Fruit fly (Drosophila melanogaster) whole organism, embryonic: ENCODE results near the gene Nmt.

Source experiments
- CG10147 ChIP-seq: fragments of 200-800 bp; sonication (Bioruptor generic); optimal IDR thresholded peaks from 2 replicates; lab custom pipeline; 2019; ENCODE audit warnings: missing biosample characterization, mild to moderate bottlenecking, missing genetic modification characterization, moderate library complexity
- CG12219 ChIP-seq: fragments of 200-800 bp; sonication (Bioruptor generic); optimal IDR thresholded peaks from 3 replicates; lab custom pipeline; 2018; ENCODE audit warnings: missing biosample characterization, mild to moderate bottlenecking, missing genetic modification characterization
- CG12391 ChIP-seq: fragments of 200-800 bp; sonication (Bioruptor generic); optimal IDR thresholded peaks from 3 replicates; lab custom pipeline; 2018; ENCODE audit warnings: missing biosample characterization, mild to moderate bottlenecking, missing genetic modification characterization, moderate library complexity
- CG12744 ChIP-seq: fragments of 200-800 bp; sonication (Bioruptor generic); optimal IDR thresholded peaks from 2 replicates; lab custom pipeline; 2016; ENCODE audit warnings: missing biosample characterization, missing genetic modification characterization
- CG13775 ChIP-seq: fragments of 200-800 bp; sonication (Bioruptor generic); optimal IDR thresholded peaks from 3 replicates; lab custom pipeline; 2017; ENCODE audit warnings: missing biosample characterization, mild to moderate bottlenecking, missing genetic modification characterization
- CG15601 ChIP-seq: fragments of 200-800 bp; sonication (Bioruptor generic); optimal IDR thresholded peaks from 3 replicates; lab custom pipeline; 2019; ENCODE audit warnings: missing biosample characterization, mild to moderate bottlenecking, missing genetic modification characterization, moderate library complexity
- CG2199 ChIP-seq: fragments of 200-800 bp; sonication (Bioruptor generic); IDR thresholded peaks from 3 replicates; pipeline ENCODE4 v1.3.6; 2022; ENCODE audit warnings: missing biosample characterization, missing genetic modification characterization
- CG30431 ChIP-seq: fragments of 200-800 bp; sonication (Bioruptor generic); optimal IDR thresholded peaks from 2 replicates; lab custom pipeline; 2017; ENCODE audit warnings: missing biosample characterization, missing genetic modification characterization
- CG31388 ChIP-seq: fragments of 200-800 bp; sonication (Bioruptor generic); optimal IDR thresholded peaks from 2 replicates; lab custom pipeline; 2016; ENCODE audit warnings: missing biosample characterization, missing genetic modification characterization
- CG31441 ChIP-seq: fragments of 200-800 bp; sonication (Bioruptor generic); IDR thresholded peaks from 2 replicates; pipeline ENCODE4 v1.3.6; 2022; ENCODE audit warnings: missing biosample characterization, missing genetic modification characterization
- CG3281 ChIP-seq: fragments of 200-800 bp; sonication (Bioruptor generic); optimal IDR thresholded peaks from 3 replicates; lab custom pipeline; 2017; ENCODE audit warnings: missing biosample characterization, mild to moderate bottlenecking, missing genetic modification characterization
- CG34224 ChIP-seq: fragments of 200-800 bp; sonication (Bioruptor generic); IDR thresholded peaks from 3 replicates; pipeline ENCODE4 v1.3.6; 2022; ENCODE audit warnings: missing biosample characterization, missing genetic modification characterization; ENCODE audit not compliant: partially characterized antibody
- CG3838 ChIP-seq: fragments of 200-800 bp; sonication (Bioruptor generic); optimal IDR thresholded peaks from 3 replicates; lab custom pipeline; 2016; ENCODE audit warnings: missing biosample characterization, missing genetic modification characterization
- CG5245 ChIP-seq: fragments of 200-800 bp; sonication (Bioruptor generic); optimal IDR thresholded peaks from 3 replicates; lab custom pipeline; 2016; ENCODE audit warnings: missing biosample characterization, missing genetic modification characterization
- CG7372 ChIP-seq: fragments of 200-800 bp; sonication (Bioruptor generic); IDR thresholded peaks from 2 replicates; pipeline ENCODE4 v1.3.6; 2022; ENCODE audit warnings: missing biosample characterization, missing genetic modification characterization
- CG8359 ChIP-seq: fragments of 200-800 bp; sonication (Bioruptor generic); optimal IDR thresholded peaks from 2 replicates; lab custom pipeline; 2017; ENCODE audit warnings: missing biosample characterization, mild to moderate bottlenecking, missing genetic modification characterization, borderline replicate concordance
- CG8924 ChIP-seq: fragments of 200-800 bp; optimal IDR thresholded peaks from 3 replicates; lab custom pipeline; 2019; ENCODE audit warnings: missing biosample characterization, mild to moderate bottlenecking, missing genetic modification characterization, moderate library complexity
- CG8944 ChIP-seq: fragments of 200-800 bp; sonication (Bioruptor generic); optimal IDR thresholded peaks from 3 replicates; lab custom pipeline; 2016; ENCODE audit warnings: missing biosample characterization, missing genetic modification characterization
- CrebB ChIP-seq: fragments of 200-800 bp; sonication (Bioruptor generic); optimal IDR thresholded peaks from 3 replicates; lab custom pipeline; 2018; ENCODE audit warnings: missing biosample characterization, mild to moderate bottlenecking, missing genetic modification characterization
- E2f1 ChIP-seq: fragments of 200-800 bp; sonication (Bioruptor generic); IDR thresholded peaks from 2 replicates; pipeline ENCODE4 v1.3.6; 2022; ENCODE audit warnings: missing biosample characterization, missing genetic modification characterization
- Eip74EF ChIP-seq, 2 experiments: fragments of 200-800 bp in 1 of 2; fragments of >200 bp in 1 of 2; sonication (Bioruptor generic) in 1 of 2; optimal IDR thresholded peaks; 2 replicates each; lab custom pipeline; 2017 to 2019; ENCODE audit warnings: missing biosample characterization in 2 of 2, missing genetic modification characterization in 2 of 2, mild to moderate bottlenecking in 1 of 2, moderate library complexity in 1 of 2
- Fer3 ChIP-seq: fragments of 200-800 bp; sonication (Bioruptor generic); optimal IDR thresholded peaks from 2 replicates; lab custom pipeline; 2018; ENCODE audit warnings: missing biosample characterization, mild to moderate bottlenecking, missing genetic modification characterization, moderate library complexity
- Jarid2 ChIP-seq: fragments of 200-800 bp; sonication (Bioruptor generic); optimal IDR thresholded peaks from 3 replicates; lab custom pipeline; 2017; ENCODE audit warnings: mild to moderate bottlenecking, missing biosample characterization, missing genetic modification reagents, missing genetic modification characterization
- Kr ChIP-seq: fragments of 200-800 bp; sonication (Bioruptor generic); optimal IDR thresholded peaks from 2 replicates; lab custom pipeline; 2017; ENCODE audit warnings: missing biosample characterization, mild to moderate bottlenecking, missing genetic modification characterization
- MTF-1 ChIP-seq: fragments of 200-800 bp; sonication (Bioruptor generic); optimal IDR thresholded peaks from 2 replicates; lab custom pipeline; 2018; ENCODE audit warnings: missing biosample characterization, mild to moderate bottlenecking, missing genetic modification characterization, borderline replicate concordance
- Mes4 ChIP-seq: fragments of 200-800 bp; sonication (Bioruptor generic); optimal IDR thresholded peaks from 2 replicates; lab custom pipeline; 2016; ENCODE audit warnings: missing biosample characterization, missing genetic modification characterization
- Nf-YC ChIP-seq: fragments of 200-800 bp; optimal IDR thresholded peaks from 3 replicates; lab custom pipeline; 2019; ENCODE audit warnings: missing biosample characterization, mild to moderate bottlenecking, missing genetic modification characterization, moderate library complexity
- Sox102F ChIP-seq: fragments of 200-800 bp; sonication (Bioruptor generic); optimal IDR thresholded peaks from 2 replicates; lab custom pipeline; 2018; ENCODE audit warnings: missing biosample characterization, mild to moderate bottlenecking, missing genetic modification characterization, moderate library complexity
- Ssrp ChIP-seq: fragments of 200-800 bp; sonication (Bioruptor generic); optimal IDR thresholded peaks from 2 replicates; lab custom pipeline; 2018; ENCODE audit warnings: missing biosample characterization, mild to moderate bottlenecking, missing genetic modification characterization, moderate library complexity
- bigmax ChIP-seq: fragments of 200-800 bp; sonication (Bioruptor generic); optimal IDR thresholded peaks from 2 replicates; lab custom pipeline; 2018; ENCODE audit warnings: missing biosample characterization, mild to moderate bottlenecking, missing genetic modification characterization
- cg ChIP-seq: fragments of 200-800 bp; sonication (Bioruptor generic); optimal IDR thresholded peaks from 3 replicates; lab custom pipeline; 2019; ENCODE audit warnings: missing biosample characterization, mild to moderate bottlenecking, missing genetic modification characterization, moderate library complexity
- dati ChIP-seq: fragments of 200-800 bp; sonication (Bioruptor generic); IDR thresholded peaks from 2 replicates; pipeline ENCODE4 v1.3.6; 2022; ENCODE audit warnings: missing biosample characterization, missing genetic modification characterization
- en ChIP-seq: fragments of 200-800 bp; sonication (Bioruptor generic); optimal IDR thresholded peaks from 2 replicates; lab custom pipeline; 2016; ENCODE audit warnings: missing biosample characterization, missing genetic modification characterization
- esg ChIP-seq: fragments of 200-800 bp; sonication (Bioruptor generic); conservative IDR thresholded peaks from 2 replicates; pipeline ENCODE4 v1.3.6; 2022; ENCODE audit warnings: missing biosample characterization, missing genetic modification characterization
- fd64A ChIP-seq: fragments of 200-800 bp; sonication (Bioruptor generic); optimal IDR thresholded peaks from 3 replicates; lab custom pipeline; 2018; ENCODE audit warnings: missing biosample characterization, mild to moderate bottlenecking, missing genetic modification characterization
- ham ChIP-seq: fragments of 200-800 bp; sonication (Bioruptor generic); IDR thresholded peaks from 2 replicates; pipeline ENCODE4 v1.3.6; 2022; ENCODE audit warnings: missing biosample characterization, missing genetic modification characterization
- kay ChIP-seq: fragments of 200-800 bp; sonication (Bioruptor generic); optimal IDR thresholded peaks from 2 replicates; lab custom pipeline; 2016; ENCODE audit warnings: missing biosample characterization, missing genetic modification characterization
- knrl ChIP-seq: fragments of 200-800 bp; sonication (Bioruptor generic); IDR thresholded peaks from 3 replicates; pipeline ENCODE4 v1.3.6; 2022; ENCODE audit warnings: missing biosample characterization, missing genetic modification characterization; ENCODE audit not compliant: partially characterized antibody
- mld ChIP-seq: fragments of 200-800 bp; sonication (Bioruptor generic); IDR thresholded peaks from 3 replicates; pipeline ENCODE4 v1.3.6; 2022; ENCODE audit warnings: missing biosample characterization, missing genetic modification characterization; ENCODE audit not compliant: partially characterized antibody
- pita ChIP-seq: fragments of 200-800 bp; sonication (Bioruptor generic); optimal IDR thresholded peaks from 2 replicates; lab custom pipeline; 2017; ENCODE audit warnings: missing biosample characterization, mild to moderate bottlenecking, missing genetic modification characterization
- pzg ChIP-seq: fragments of 200-800 bp; sonication (Bioruptor generic); optimal IDR thresholded peaks from 3 replicates; lab custom pipeline; 2018; ENCODE audit warnings: missing biosample characterization, mild to moderate bottlenecking, missing genetic modification characterization, moderate library complexity
- scrt ChIP-seq: fragments of 200-800 bp; sonication (Bioruptor generic); optimal IDR thresholded peaks from 2 replicates; lab custom pipeline; 2018; ENCODE audit warnings: missing biosample characterization, mild to moderate bottlenecking, missing genetic modification characterization, moderate library complexity
- sim ChIP-seq: fragments of 200-800 bp; sonication (Bioruptor generic); IDR thresholded peaks from 2 replicates; pipeline ENCODE4 v1.3.6; 2022; ENCODE audit warnings: missing biosample characterization, missing genetic modification characterization
- slou ChIP-seq: fragments of 200-800 bp; sonication (Bioruptor generic); optimal IDR thresholded peaks from 3 replicates; lab custom pipeline; 2016; ENCODE audit warnings: missing biosample characterization, missing genetic modification characterization
- so ChIP-seq: fragments of 200-800 bp; sonication (Bioruptor generic); IDR thresholded peaks from 3 replicates; pipeline ENCODE4 v1.3.6; 2022; ENCODE audit warnings: missing biosample characterization, missing genetic modification characterization
- tna ChIP-seq: fragments of 200-800 bp; sonication (Bioruptor generic); IDR thresholded peaks from 2 replicates; pipeline ENCODE4 v1.3.6; 2022; ENCODE audit warnings: missing biosample characterization, missing genetic modification characterization; ENCODE audit not compliant: partially characterized antibody
- toy ChIP-seq: fragments of 200-800 bp; sonication (Bioruptor generic); IDR thresholded peaks from 2 replicates; pipeline ENCODE4 v1.3.6; 2022; ENCODE audit warnings: missing biosample characterization, missing genetic modification characterization
- zen ChIP-seq: fragments of 200-800 bp; sonication (Bioruptor generic); optimal IDR thresholded peaks from 3 replicates; lab custom pipeline; 2018; ENCODE audit warnings: missing biosample characterization, mild to moderate bottlenecking, missing genetic modification characterization, moderate library complexity

The Nmt gene

dm6 chr3L:8153206-8153996, 24.8 kb downstream of the Nmt start (continued):
- no peak for TF ChIP-seq Kr (GFP tag; lab: Kevin White, UChicago)
- no peak for TF ChIP-seq kay (GFP tag; lab: Kevin White, UChicago)
- peak; percentile 56 for TF ChIP-seq Ssrp
- no peak for TF ChIP-seq CrebB (tag; lab: Kevin White, UChicago)
- TF ChIP-seq CG34224 (GFP tag; lab: Robert Waterston, UW) = no peak
- TF ChIP-seq CG13775 (GFP tag; lab: Kevin White, UChicago) = peak; percentile 2
- no peak for TF ChIP-seq dati (GFP tag; lab: Robert Waterston, UW)
- TF ChIP-seq pita (GFP tag; lab: Kevin White, UChicago) = no peak
- TF ChIP-seq CG31388 = no peak
- TF ChIP-seq Mes4 (GFP tag; lab: Kevin White, UChicago) = peak; percentile 34
- peak; percentile 42 for TF ChIP-seq CG8944 (GFP tag; lab: Kevin White, UChicago)
- no peak for TF ChIP-seq CG15601
- no peak for TF ChIP-seq knrl
- no peak for TF ChIP-seq ham (GFP tag; lab: Robert Waterston, UW)
- no peak for TF ChIP-seq CG30431
- TF ChIP-seq Nf-YC (tag; lab: Kevin White, UChicago) = no peak
- TF ChIP-seq cg (GFP tag; lab: Kevin White, UChicago) = peak; percentile 72
- peak; percentile 46 for TF ChIP-seq CG5245
- no peak for TF ChIP-seq tna
- TF ChIP-seq Eip74EF (GFP tag; optimal IDR thresholded peaks at IDR 0.05; lab: Kevin White, UChicago) = peak in 1 of 2 experiments; percentile 40
- TF ChIP-seq esg (GFP tag; lab: Robert Waterston, UW) = peak; percentile 54; the same call in 1 of the 2 replicates
- no peak for TF ChIP-seq CG7372 (GFP tag; lab: Robert Waterston, UW)
- no peak for TF ChIP-seq CG12744 (GFP tag; lab: Kevin White, UChicago)
- no peak for TF ChIP-seq CG8359
- TF ChIP-seq sim (GFP tag; lab: Robert Waterston, UW) = no peak
- TF ChIP-seq CG12391 (tag; lab: Kevin White, UChicago) = peak; percentile 49
- TF ChIP-seq CG8924 (tag; lab: Kevin White, UChicago) = peak; percentile 38
- peak; percentile 30 for TF ChIP-seq CG12219 (GFP tag; lab: Kevin White, UChicago)
- peak; percentile 61 for TF ChIP-seq CG31441 (GFP tag; lab: Robert Waterston, UW)
- 0 out of 3 replicates have a peak, but pooled peaks have one; percentile 15 for TF ChIP-seq CG2199 (GFP tag; lab: Robert Waterston, UW)
- TF ChIP-seq CG3281 (GFP tag; lab: Kevin White, UChicago) = peak; percentile 22
- TF ChIP-seq MTF-1 (GFP tag; lab: Kevin White, UChicago) = no peak
- no peak for TF ChIP-seq pzg (GFP tag; lab: Kevin White, UChicago)
- no peak for TF ChIP-seq CG10147
- peak; percentile 32 for TF ChIP-seq scrt
- TF ChIP-seq en (GFP tag; lab: Kevin White, UChicago) = no peak
- no peak for TF ChIP-seq bigmax
- TF ChIP-seq mld = no peak
- no peak for TF ChIP-seq slou (GFP tag; lab: Kevin White, UChicago)
- TF ChIP-seq zen (tag; lab: Kevin White, UChicago) = no peak
- no peak for TF ChIP-seq fd64A (GFP tag; lab: Kevin White, UChicago)
- TF ChIP-seq Fer3 (tag; lab: Kevin White, UChicago) = peak; percentile 34
- TF ChIP-seq toy (GFP tag; lab: Robert Waterston, UW) = no peak
- TF ChIP-seq Sox102F (GFP tag; lab: Kevin White, UChicago) = peak; percentile 84
- TF ChIP-seq so (GFP tag; lab: Robert Waterston, UW) = peak; percentile 65; the same call in 1 of the 3 replicates
- no peak for TF ChIP-seq E2f1 (GFP tag; lab: Robert Waterston, UW)
- no peak for TF ChIP-seq CG3838 (GFP tag; lab: Kevin White, UChicago)
- no peak for TF ChIP-seq Jarid2
